Fruit fly (Drosophila melanogaster): ENCODE measurements around the gene dpr17.

The dpr17 gene

dm6 chr3R:12094588-12094987 is at the start of gene dpr17 (continued):
- TF ChIP-seq prd (optimal IDR thresholded peaks at IDR 0.05) (no peak), prd (GFP tag; IDR thresholded peaks at IDR 0.05) (no peak), Opbp (GFP tag; IDR thresholded peaks at IDR 0.05; ENCODE audit: partially characterized antibody) (no peak), dm (GFP tag; optimal IDR thresholded peaks at IDR 0.05) (no peak), amos (GFP tag; IDR thresholded peaks at IDR 0.05; ENCODE audit: partially characterized antibody) (no peak; the same call in 1 of the 2 replicates), CG7372 (GFP tag; IDR thresholded peaks at IDR 0.05) (no peak), CG10959 (GFP tag; IDR thresholded peaks at IDR 0.05) (no peak), slbo (GFP tag; IDR thresholded peaks at IDR 0.05) (no peak), wek (GFP tag; optimal IDR thresholded peaks at IDR 0.05) (no peak), CG10366 (GFP tag; IDR thresholded peaks at IDR 0.05) (no peak), CG17802 (tag; optimal IDR thresholded peaks at IDR 0.05) (no peak), dati (GFP tag; IDR thresholded peaks at IDR 0.05) (no peak), al (GFP tag; IDR thresholded peaks at IDR 0.05) (no peak), Eip74EF (GFP tag; optimal IDR thresholded peaks at IDR 0.05) (no peak), CG13894 (tag; optimal IDR thresholded peaks at IDR 0.05) (peak; percentile 65), CG2120 (GFP tag; optimal IDR thresholded peaks at IDR 0.05) (no peak), Aef1 (GFP tag; IDR thresholded peaks at IDR 0.05) (no peak), bigmax (GFP tag; optimal IDR thresholded peaks at IDR 0.05) (no peak), CG30431 (GFP tag; optimal IDR thresholded peaks at IDR 0.05) (no peak), kah (GFP tag; optimal IDR thresholded peaks at IDR 0.05) (no peak), lmd (GFP tag; IDR thresholded peaks at IDR 0.05) (no peak), insv (GFP tag; optimal IDR thresholded peaks at IDR 0.05) (no peak), CG7556 (GFP tag; optimal IDR thresholded peaks at IDR 0.05) (no peak), vvl (GFP tag; IDR thresholded peaks at IDR 0.05) (no peak), zfh1 (GFP tag; IDR thresholded peaks at IDR 0.05) (no peak), ind (GFP tag; optimal IDR thresholded peaks at IDR 0.05) (no peak), shn (GFP tag; optimal IDR thresholded peaks at IDR 0.05) (no peak), crc (GFP tag; optimal IDR thresholded peaks at IDR 0.05) (no peak), Jarid2 (GFP tag; optimal IDR thresholded peaks at IDR 0.05) (peak; percentile 46), CG31365 (tag; optimal IDR thresholded peaks at IDR 0.05) (no peak), odd (GFP tag; optimal IDR thresholded peaks at IDR 0.05) (no peak), CG10209 (GFP tag; optimal IDR thresholded peaks at IDR 0.05) (no peak), ewg (GFP tag; optimal IDR thresholded peaks at IDR 0.05) (peak; percentile 77), cas (GFP tag; IDR thresholded peaks at IDR 0.05) (no peak), sim (GFP tag; IDR thresholded peaks at IDR 0.05) (no peak), CG5180 (GFP tag; optimal IDR thresholded peaks at IDR 0.05) (peak; percentile 82), sqz (GFP tag; optimal IDR thresholded peaks at IDR 0.05) (no peak), Antp (GFP tag; optimal IDR thresholded peaks at IDR 0.05) (no peak)

- TF ChIP-seq chn (GFP tag; optimal IDR thresholded peaks at IDR 0.05) = no peak
- peak; percentile 40 for TF ChIP-seq Ets65A (GFP tag)
Measured at dm6 chr3R:12049113-12049512, 45.6 kb upstream of the dpr17 start, which contains the start of gene CG14739. TSS of gene CG14739 (minus strand) at chr3R:12049213.

dm6 chr3R:12062844-12063243 is 31.8 kb upstream of the dpr17 start, which contains the start of gene CG14740:
TSS of gene CG14740 (minus strand) at chr3R:12062944.
- TF ChIP-seq maf-S (GFP tag; optimal IDR thresholded peaks at IDR 0.05) (no peak), Sox102F (GFP tag; optimal IDR thresholded peaks at IDR 0.05) (no peak), Chrac-16 (GFP tag; optimal IDR thresholded peaks at IDR 0.05) (no peak), NC2α (GFP tag; optimal IDR thresholded peaks at IDR 0.05) (no peak), Ets65A (GFP tag) (no peak), gcm (GFP tag; optimal IDR thresholded peaks at IDR 0.05) (no peak), inv (GFP tag; IDR thresholded peaks at IDR 0.05; ENCODE audit: partially characterized antibody) (no peak), Hr3 (GFP tag; optimal IDR thresholded peaks at IDR 0.05) (no peak), bigmax (GFP tag; optimal IDR thresholded peaks at IDR 0.05) (no peak), Stat92E (GFP tag; optimal IDR thresholded peaks at IDR 0.05) (no peak), dimm (GFP tag; IDR thresholded peaks at IDR 0.05) (no peak)

Data from whole organism, embryonic.